Worm (Caenorhabditis elegans) whole organism, young adult: ENCODE results near the gene srw-142.

Source experiments
- F39B2.1 ChIP-seq: fragments of 200-800 bp; sonication (Bioruptor generic); IDR thresholded peaks from 2 replicates; pipeline ENCODE4 v1.3.6; 2022; ENCODE audit warnings: missing genetic modification reagents, missing genetic modification characterization, missing compliant biosample characterization
- F52B5.7 ChIP-seq: sonication (generic microtip); optimal IDR thresholded peaks from 2 replicates; lab custom pipeline; 2016; ENCODE audit warnings: mild to moderate bottlenecking, missing genetic modification characterization, missing compliant biosample characterization
- K11D2.4 ChIP-seq: fragments of 200-800 bp; sonication (Bioruptor generic); IDR thresholded peaks from 2 replicates; pipeline ENCODE4 v1.3.6; 2022; ENCODE audit warnings: missing genetic modification reagents, missing genetic modification characterization, missing compliant biosample characterization
- K12H6.12 ChIP-seq: fragments of 200-800 bp; sonication (Bioruptor generic); optimal IDR thresholded peaks from 2 replicates; lab custom pipeline; 2018; ENCODE audit warnings: mild to moderate bottlenecking, missing genetic modification characterization, missing compliant biosample characterization
- T07F8.4 ChIP-seq: sonication (generic microtip); optimal IDR thresholded peaks from 2 replicates; lab custom pipeline; 2016; ENCODE audit warnings: mild to moderate bottlenecking, missing genetic modification characterization, moderate library complexity, missing compliant biosample characterization
- Y53G8AR.9 ChIP-seq: fragments of 200-800 bp; sonication (Bioruptor generic); conservative IDR thresholded peaks from 2 replicates; pipeline ENCODE4 v1.3.6; 2022; ENCODE audit warnings: missing genetic modification reagents, missing genetic modification characterization, missing compliant biosample characterization
- Y95B8A.8 ChIP-seq: fragments of 200-800 bp; sonication (Bioruptor generic); IDR thresholded peaks from 2 replicates; pipeline ENCODE4 v1.3.6; 2022; ENCODE audit warnings: missing genetic modification reagents, missing genetic modification characterization, missing compliant biosample characterization
- akir-1 ChIP-seq: fragments of 200-800 bp; sonication (Bioruptor generic); optimal IDR thresholded peaks from 2 replicates; lab custom pipeline; 2018; ENCODE audit warnings: mild to moderate bottlenecking, missing genetic modification characterization, moderate library complexity, missing compliant biosample characterization
- ama-1 ChIP-seq, 3 experiments: fragments of 150-350 bp in 1 of 3; sonication (generic microtip) in 2 of 3; optimal IDR thresholded peaks; 2 replicates each; lab custom pipeline; 2014 to 2018; ENCODE audit warnings: missing biosample characterization in 2 of 3, missing genetic modification characterization in 2 of 3, missing genetic modification reagents in 2 of 3
- aptf-2 ChIP-seq: fragments of 200-800 bp; sonication (Bioruptor generic); conservative IDR thresholded peaks from 2 replicates; pipeline ENCODE4 v1.3.6; 2022; ENCODE audit warnings: missing genetic modification reagents, missing genetic modification characterization, missing compliant biosample characterization
- aptf-3 ChIP-seq: fragments of 200-800 bp; sonication (Bioruptor generic); IDR thresholded peaks from 2 replicates; pipeline ENCODE4 v1.3.6; 2022; ENCODE audit warnings: missing genetic modification characterization, missing compliant biosample characterization
- attf-3 ChIP-seq: fragments of 200-800 bp; sonication (Bioruptor generic); conservative IDR thresholded peaks from 2 replicates; pipeline ENCODE4 v1.3.6; 2022; ENCODE audit warnings: missing genetic modification reagents, missing genetic modification characterization, missing compliant biosample characterization
- bed-1 ChIP-seq: fragments of 200-800 bp; sonication (Bioruptor generic); IDR thresholded peaks from 2 replicates; pipeline ENCODE4 v1.3.6; 2022; ENCODE audit warnings: missing genetic modification reagents, missing genetic modification characterization, missing compliant biosample characterization
- ccch-3 ChIP-seq: fragments of 200-800 bp; sonication (Bioruptor generic); optimal IDR thresholded peaks from 2 replicates; lab custom pipeline; 2018; ENCODE audit warnings: mild to moderate bottlenecking, missing genetic modification characterization, missing compliant biosample characterization
- cebp-1 ChIP-seq, 2 experiments: fragments of 200-800 bp in 1 of 2; sonication (Bioruptor generic) in 1 of 2; sonication (generic microtip) in 1 of 2; IDR thresholded peaks in 1 of 2; optimal IDR thresholded peaks in 1 of 2; 2 replicates each; pipeline versions ENCODE4 v1.3.6 to Lab custom; 2017 to 2022; ENCODE audit warnings: missing compliant biosample characterization in 2 of 2, missing genetic modification characterization in 2 of 2, mild to moderate bottlenecking in 1 of 2, missing genetic modification reagents in 1 of 2, moderate library complexity in 1 of 2
- ceh-40 ChIP-seq: fragments of 200-800 bp; sonication (Bioruptor generic); IDR thresholded peaks from 2 replicates; pipeline ENCODE4 v1.3.6; 2022; ENCODE audit warnings: missing genetic modification characterization, missing compliant biosample characterization
- ceh-79 ChIP-seq: sonication (generic microtip); optimal IDR thresholded peaks from 2 replicates; lab custom pipeline; 2017; ENCODE audit warnings: mild to moderate bottlenecking, missing genetic modification characterization, missing compliant biosample characterization
- chd-7 ChIP-seq: sonication (generic microtip); optimal IDR thresholded peaks from 2 replicates; lab custom pipeline; 2016; ENCODE audit warnings: mild to moderate bottlenecking, missing genetic modification characterization, moderate library complexity, missing compliant biosample characterization
- dpff-1 ChIP-seq: sonication (generic microtip); optimal IDR thresholded peaks from 2 replicates; lab custom pipeline; 2017; ENCODE audit warnings: mild to moderate bottlenecking, missing genetic modification characterization, missing compliant biosample characterization
- egrh-3 ChIP-seq: fragments of 200-800 bp; sonication (Bioruptor generic); IDR thresholded peaks from 2 replicates; pipeline ENCODE4 v1.3.6; 2022; ENCODE audit warnings: missing genetic modification reagents, missing genetic modification characterization, missing compliant biosample characterization
- fkh-3 ChIP-seq: sonication (generic microtip); optimal IDR thresholded peaks from 2 replicates; lab custom pipeline; 2016; ENCODE audit warnings: mild to moderate bottlenecking, missing genetic modification characterization, missing compliant biosample characterization
- gei-17 ChIP-seq: fragments of 200-800 bp; sonication (Bioruptor generic); optimal IDR thresholded peaks from 2 replicates; lab custom pipeline; 2018; ENCODE audit warnings: mild to moderate bottlenecking, missing genetic modification characterization, missing compliant biosample characterization
- let-526 ChIP-seq: fragments of 200-800 bp; sonication (Bioruptor generic); IDR thresholded peaks from 2 replicates; pipeline ENCODE4 v1.3.6; 2022; ENCODE audit warnings: missing genetic modification reagents, missing genetic modification characterization, missing compliant biosample characterization
- let-607 ChIP-seq, 2 experiments: fragments of 200-800 bp in 1 of 2; sonication (Bioruptor generic) in 1 of 2; sonication (generic microtip) in 1 of 2; optimal IDR thresholded peaks; 2 replicates each; lab custom pipeline; 2016 to 2018; ENCODE audit warnings: mild to moderate bottlenecking in 2 of 2, missing compliant biosample characterization in 2 of 2, missing genetic modification characterization in 2 of 2, moderate library complexity in 2 of 2, missing genotype in 1 of 2
- lsy-27 ChIP-seq: sonication (generic microtip); optimal IDR thresholded peaks from 2 replicates; lab custom pipeline; 2017; ENCODE audit warnings: missing genetic modification characterization, mild to moderate bottlenecking, missing compliant biosample characterization, antibody characterized with exemption, missing genotype, borderline replicate concordance; ENCODE audit not compliant: insufficient read depth
- madf-6 ChIP-seq: fragments of 200-800 bp; sonication (Bioruptor generic); IDR thresholded peaks from 2 replicates; pipeline ENCODE4 v1.3.6; 2022; ENCODE audit warnings: missing genetic modification reagents, missing genetic modification characterization, missing compliant biosample characterization
- madf-8 ChIP-seq: fragments of 200-800 bp; sonication (Bioruptor generic); conservative IDR thresholded peaks from 2 replicates; pipeline ENCODE4 v1.3.6; 2022; ENCODE audit warnings: missing genetic modification reagents, missing genetic modification characterization, missing compliant biosample characterization
- nhr-120 ChIP-seq: fragments of 200-800 bp; sonication (Bioruptor generic); IDR thresholded peaks from 2 replicates; pipeline ENCODE4 v1.3.6; 2022; ENCODE audit warnings: missing genetic modification characterization, missing compliant biosample characterization
- nhr-90 ChIP-seq: sonication (generic microtip); optimal IDR thresholded peaks from 2 replicates; lab custom pipeline; 2016; ENCODE audit warnings: missing genotype, mild to moderate bottlenecking, missing genetic modification characterization, missing compliant biosample characterization
- rec-8 ChIP-seq, 2 experiments: sonication (generic microtip); optimal IDR thresholded peaks; 2 replicates each; lab custom pipeline; 2016; ENCODE audit warnings: mild to moderate bottlenecking in 2 of 2, missing genetic modification characterization in 2 of 2, missing genetic modification reagents in 2 of 2, missing genotype in 2 of 2, missing biosample characterization in 1 of 2, missing compliant biosample characterization in 1 of 2, moderate library complexity in 1 of 2
- tbp1 ChIP-seq: fragments of 200-800 bp; sonication (Bioruptor generic); optimal IDR thresholded peaks from 2 replicates; lab custom pipeline; 2018; ENCODE audit warnings: mild to moderate bottlenecking, missing genetic modification characterization, missing compliant biosample characterization
- unc-130 ChIP-seq: sonication (generic microtip); optimal IDR thresholded peaks from 2 replicates; lab custom pipeline; 2016; ENCODE audit warnings: missing genetic modification reagents, missing genetic modification characterization, missing compliant biosample characterization
- unc-62 ChIP-seq: fragments of 150-350 bp; optimal IDR thresholded peaks from 2 replicates; lab custom pipeline; 2014; ENCODE audit warnings: missing biosample characterization, missing genetic modification reagents, missing genetic modification characterization
- zim-3 ChIP-seq: sonication (generic microtip); optimal IDR thresholded peaks from 2 replicates; lab custom pipeline; 2017; ENCODE audit warnings: mild to moderate bottlenecking, missing genetic modification characterization, moderate library complexity, missing compliant biosample characterization
- ztf-22 ChIP-seq: fragments of 200-800 bp; sonication (Bioruptor generic); optimal IDR thresholded peaks from 2 replicates; lab custom pipeline; 2018; ENCODE audit warnings: mild to moderate bottlenecking, missing genetic modification characterization, moderate library complexity, missing compliant biosample characterization
- ztf-3 ChIP-seq: fragments of 200-800 bp; sonication (Bioruptor generic); optimal IDR thresholded peaks from 2 replicates; lab custom pipeline; 2018; ENCODE audit warnings: mild to moderate bottlenecking, missing genetic modification characterization, missing compliant biosample characterization
- ztf-6 ChIP-seq: fragments of 200-800 bp; sonication (Bioruptor generic); IDR thresholded peaks from 2 replicates; pipeline ENCODE4 v1.3.6; 2022; ENCODE audit warnings: missing genetic modification reagents, missing genetic modification characterization, missing compliant biosample characterization

srw-142 gene

DNA sequence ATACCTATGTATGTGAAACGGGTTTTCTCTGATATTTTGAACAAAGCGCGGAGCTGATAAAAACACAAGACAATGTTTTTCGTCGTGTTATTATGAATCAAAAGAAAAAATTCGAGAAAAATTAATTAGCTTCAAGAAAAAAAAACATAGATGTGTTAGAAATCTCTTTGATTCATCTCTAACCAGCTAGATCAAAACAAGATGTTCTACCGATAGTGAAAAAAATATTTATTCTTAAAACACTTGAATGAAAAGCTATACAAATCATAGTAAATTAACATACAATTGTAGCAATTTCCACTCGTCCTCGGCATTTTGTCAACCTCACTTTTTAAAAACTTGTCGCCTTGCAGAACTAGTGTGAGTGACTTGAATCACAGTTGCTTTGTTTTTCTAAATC is 15.9 kb downstream of the srw-142 start:
- TF ChIP-seq ceh-40 (GFP tag; lab: Robert Waterston, UW) (no peak), egrh-3 (GFP tag; lab: Robert Waterston, UW) (no peak), T07F8.4 (no peak), let-607 (tag; optimal IDR thresholded peaks at IDR 0.05; lab: Kevin White, UChicago) (no peak), chd-7 (tag; lab: Kevin White, UChicago) (no peak), Y53G8AR.9 (GFP tag; lab: Robert Waterston, UW) (no peak), ceh-79 (tag; lab: Kevin White, UChicago) (no peak), let-526 (no peak), aptf-2 (GFP tag; lab: Robert Waterston, UW) (no peak), aptf-3 (no peak), akir-1 (GFP tag; lab: Kevin White, UChicago) (no peak)
- TF ChIP-seq, all 124 proteins: peak for 0

DNA sequence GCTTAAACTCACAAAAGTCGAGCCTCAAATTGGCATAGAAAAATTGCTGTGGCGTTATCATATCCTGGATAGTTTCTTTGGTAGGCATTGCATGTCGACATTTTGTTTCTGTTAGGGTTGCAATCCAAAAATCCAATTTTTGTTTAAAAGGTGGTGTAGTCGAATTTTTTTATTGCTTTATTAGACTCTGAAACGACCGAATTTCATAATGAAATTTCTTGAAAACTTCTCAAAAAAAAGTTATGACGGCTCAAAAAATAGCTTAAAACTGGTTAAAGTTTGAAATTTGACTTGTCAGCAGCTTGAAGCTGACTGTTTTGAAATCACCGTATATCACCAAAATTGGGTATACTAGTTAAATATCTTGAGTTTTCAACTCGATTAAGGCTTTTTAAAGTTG is 16.7 kb downstream of the srw-142 start, which contains the start of gene srw-143:
TSS of gene srw-143 (minus strand) at position 101 of the 400 bp plus-strand sequence.
- TF ChIP-seq lsy-27 (tag; lab: Kevin White, UChicago), result no peak
- no peak for TF ChIP-seq nhr-120 (GFP tag; lab: Robert Waterston, UW)
- TF ChIP-seq Y53G8AR.9 (GFP tag; lab: Robert Waterston, UW), result no peak
- no peak for TF ChIP-seq ama-1 (optimal IDR thresholded peaks at IDR 0.05; lab: Kevin White, UChicago)
- TF ChIP-seq ama-1 (GFP tag; optimal IDR thresholded peaks at IDR 0.05; lab: Kevin White, UChicago), result no peak
- TF ChIP-seq madf-6, result no peak
- TF ChIP-seq cebp-1 (GFP tag; IDR thresholded peaks at IDR 0.05; lab: Robert Waterston, UW), result no peak
- TF ChIP-seq cebp-1 (tag; optimal IDR thresholded peaks at IDR 0.05; lab: Kevin White, UChicago), result no peak
- TF ChIP-seq gei-17, result no peak
- no peak for TF ChIP-seq aptf-2 (GFP tag; lab: Robert Waterston, UW)
- no peak for TF ChIP-seq ztf-6 (GFP tag; lab: Robert Waterston, UW)
- no peak for TF ChIP-seq tbp1 (GFP tag; lab: Kevin White, UChicago)
- no peak for TF ChIP-seq K11D2.4 (GFP tag; lab: Robert Waterston, UW)
- TF ChIP-seq ztf-22, result no peak
- no peak for TF ChIP-seq ztf-3
- TF ChIP-seq, all 124 proteins: peak for 0

DNA sequence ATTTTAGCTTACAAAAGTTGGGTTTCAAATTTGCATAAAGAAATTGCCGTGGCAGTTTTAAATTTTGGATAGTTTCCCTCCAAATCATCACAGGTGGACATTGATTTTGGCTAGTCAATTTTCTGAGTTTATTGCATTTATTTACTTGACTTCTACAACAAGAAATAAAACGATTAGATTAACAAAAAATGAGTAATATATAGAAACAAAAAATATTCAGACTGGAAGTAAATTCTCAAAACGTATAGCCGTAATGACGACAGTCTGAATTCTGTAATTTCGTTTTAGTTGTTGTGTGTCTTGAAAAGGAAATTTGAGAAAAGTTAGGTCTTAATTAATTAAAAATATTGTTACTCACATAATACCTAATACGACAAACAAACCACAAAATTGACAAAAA is 19.6 kb downstream of the srw-142 start, which contains the start of gene srw-141:
TSS of gene srw-141 (minus strand) at position 101 of the 400 bp plus-strand sequence.
- no peak for TF ChIP-seq unc-62 (GFP tag; lab: Kevin White, UChicago)
- TF ChIP-seq Y95B8A.8, result no peak
- no peak for TF ChIP-seq F39B2.1 (GFP tag; lab: Robert Waterston, UW)
- no peak for TF ChIP-seq K12H6.12
- no peak for TF ChIP-seq dpff-1 (tag; lab: Kevin White, UChicago)
- TF ChIP-seq zim-3 (tag; lab: Kevin White, UChicago), result no peak
- TF ChIP-seq madf-8 (GFP tag; lab: Robert Waterston, UW), result no peak
- TF ChIP-seq bed-1 (GFP tag; lab: Robert Waterston, UW), result no peak
- no peak for TF ChIP-seq fkh-3 (tag; lab: Kevin White, UChicago)
- no peak for TF ChIP-seq unc-130 (GFP tag; lab: Kevin White, UChicago)
- TF ChIP-seq nhr-90 (tag; lab: Kevin White, UChicago), result no peak
- TF ChIP-seq attf-3 (GFP tag; lab: Robert Waterston, UW), result no peak
- TF ChIP-seq rec-8 (tag; optimal IDR thresholded peaks at IDR 0.05; lab: Kevin White, UChicago), result no peak
- TF ChIP-seq ccch-3, result no peak
- TF ChIP-seq F52B5.7 (tag; lab: Kevin White, UChicago), result no peak
